Fruit fly (Drosophila melanogaster) whole organism: ENCODE measurements around the gene CG17197.

Source experiments
- CG8478 ChIP-seq: fragments of >200 bp; optimal IDR thresholded peaks from 2 replicates; lab custom pipeline; 2018; ENCODE audit warnings: inconsistent platforms
- Dll ChIP-seq: fragments of >200 bp; optimal IDR thresholded peaks from 2 replicates; lab custom pipeline; 2017
- EcR ChIP-seq, 2 experiments: fragments of >200 bp; optimal IDR thresholded peaks; 2 replicates each; lab custom pipeline; 2017; ENCODE audit warnings: missing biosample characterization in 2 of 2, missing genetic modification characterization in 2 of 2, missing genetic modification reagents in 2 of 2
- pan ChIP-seq: fragments of >200 bp; optimal IDR thresholded peaks from 2 replicates; lab custom pipeline; 2017
- psq ChIP-seq: fragments of >200 bp; optimal IDR thresholded peaks from 2 replicates; lab custom pipeline; 2017
- usp ChIP-seq: fragments of >200 bp; optimal IDR thresholded peaks from 2 replicates; lab custom pipeline; 2017; ENCODE audit warnings: missing biosample characterization, missing genetic modification characterization, mixed read lengths

Gene CG17197

DNA sequence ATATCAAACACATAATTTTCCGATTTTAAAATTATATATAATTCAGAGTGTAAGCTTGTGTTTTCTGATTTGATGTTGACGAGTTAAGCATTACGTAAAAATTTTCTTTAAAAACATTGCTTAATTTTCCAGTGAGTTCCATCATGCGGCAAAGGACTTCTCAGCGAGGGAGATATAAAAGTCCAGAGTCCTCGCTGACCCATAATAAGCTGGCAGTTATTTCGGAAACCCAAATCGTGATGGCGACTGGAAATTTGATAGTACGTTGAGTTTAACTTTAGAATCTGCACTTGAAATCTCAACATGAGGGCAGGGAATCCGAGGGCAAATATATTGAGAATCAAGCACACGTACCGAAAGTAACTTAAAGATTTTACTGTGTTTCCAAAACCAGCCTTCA, at the start of gene CG17197, which contains the start of gene CG17198:
Gene CG17197 (minus strand): TSS at position 101 of the 400 bp plus-strand sequence.
Gene CG17198 (minus strand): TSS at position 101 of the 400 bp plus-strand sequence.
- TF ChIP-seq EcR (GFP tag; optimal IDR thresholded peaks at IDR 0.05; lab: Kevin White, UChicago), result no peak

DNA sequence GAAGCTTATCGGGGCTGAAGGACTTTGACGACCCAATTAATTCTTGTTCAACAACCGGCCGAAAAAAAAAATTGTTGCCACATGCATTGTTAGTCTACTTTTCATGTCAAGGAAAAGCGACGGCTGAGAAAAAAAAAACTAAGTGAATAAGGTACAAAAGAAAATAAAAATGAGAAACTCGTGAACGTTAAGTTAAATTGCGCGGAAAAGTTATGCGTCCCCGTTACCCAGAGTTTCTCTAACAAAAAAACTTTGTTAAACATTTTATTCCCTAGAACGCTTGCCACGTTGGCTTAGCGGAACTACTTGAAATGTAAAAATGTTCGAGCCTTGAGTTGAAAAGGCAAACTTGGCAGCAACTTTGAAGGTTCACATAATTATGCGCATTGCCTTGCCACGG, 40.0 kb upstream of the CG17197 start, which contains the start of gene CG14354:
Gene CG14354 (plus strand): TSS at position 301 of the 400 bp plus-strand sequence.
- TF ChIP-seq pan (lab: Kevin White, UChicago) (no peak), usp (GFP tag; lab: Kevin White, UChicago) (no peak), CG8478 (lab: Kevin White, UChicago) (no peak), EcR (GFP tag; optimal IDR thresholded peaks at IDR 0.05; lab: Kevin White, UChicago) (no peak), Dll (no peak), psq (lab: Kevin White, UChicago) (no peak)

DNA sequence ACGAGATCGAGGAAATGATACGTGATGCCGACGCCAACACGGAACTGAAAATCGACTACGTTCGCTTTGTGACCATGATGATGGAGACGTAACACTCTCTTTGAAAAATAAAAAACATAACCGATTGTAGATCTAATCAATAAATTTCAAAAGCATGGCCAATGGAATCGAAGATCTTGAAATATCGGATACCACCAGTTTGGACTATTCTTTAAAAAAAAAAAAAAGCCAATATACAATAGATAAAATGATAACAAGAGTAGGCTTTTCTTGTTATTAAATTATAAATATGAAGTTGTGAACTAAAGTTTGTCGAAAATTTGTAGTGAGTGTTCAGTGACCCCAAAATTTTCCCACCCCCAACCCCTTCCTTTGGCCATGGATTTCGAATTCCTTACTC, 36.4 kb upstream of the CG17197 start, which contains the start of the genes Acam and CG17770:
Gene Acam (plus strand): TSS at position 301 of the 400 bp plus-strand sequence.
Gene CG17770 (plus strand): TSS at position 301 of the 400 bp plus-strand sequence.
- TF ChIP-seq usp (GFP tag; lab: Kevin White, UChicago) (no peak), Dll (no peak), EcR (GFP tag; optimal IDR thresholded peaks at IDR 0.05; lab: Kevin White, UChicago) (no peak), pan (lab: Kevin White, UChicago) (no peak), psq (lab: Kevin White, UChicago) (no peak), CG8478 (lab: Kevin White, UChicago) (no peak)

DNA sequence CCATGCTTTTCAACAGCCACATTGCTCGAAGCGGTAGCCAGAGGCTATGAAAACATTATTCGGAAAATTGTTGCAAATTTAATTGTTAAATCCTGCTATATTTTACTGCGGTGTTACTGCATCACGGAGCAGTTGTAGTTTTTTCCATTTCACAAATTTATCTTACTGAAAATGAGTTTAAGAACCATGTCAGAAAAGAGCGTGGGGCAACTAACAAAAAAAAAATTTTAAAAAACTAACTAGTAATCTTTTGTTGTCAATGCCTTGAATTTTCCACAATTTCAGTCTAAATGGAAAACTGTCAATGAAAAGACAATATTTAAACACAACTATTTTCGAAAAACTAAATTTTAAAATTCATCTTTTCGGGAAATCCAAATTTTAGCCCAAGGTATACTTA, 35.6 kb upstream of the CG17197 start, which contains the start of gene CG5024:
Gene CG5024 (plus strand): TSS at position 301 of the 400 bp plus-strand sequence.
- TF ChIP-seq usp (GFP tag; lab: Kevin White, UChicago), result no peak
- TF ChIP-seq psq (lab: Kevin White, UChicago), result no peak
- TF ChIP-seq pan (lab: Kevin White, UChicago), result no peak
- TF ChIP-seq Dll, result no peak
- no peak for TF ChIP-seq EcR (GFP tag; optimal IDR thresholded peaks at IDR 0.05; lab: Kevin White, UChicago)
- no peak for TF ChIP-seq CG8478 (lab: Kevin White, UChicago)

DNA sequence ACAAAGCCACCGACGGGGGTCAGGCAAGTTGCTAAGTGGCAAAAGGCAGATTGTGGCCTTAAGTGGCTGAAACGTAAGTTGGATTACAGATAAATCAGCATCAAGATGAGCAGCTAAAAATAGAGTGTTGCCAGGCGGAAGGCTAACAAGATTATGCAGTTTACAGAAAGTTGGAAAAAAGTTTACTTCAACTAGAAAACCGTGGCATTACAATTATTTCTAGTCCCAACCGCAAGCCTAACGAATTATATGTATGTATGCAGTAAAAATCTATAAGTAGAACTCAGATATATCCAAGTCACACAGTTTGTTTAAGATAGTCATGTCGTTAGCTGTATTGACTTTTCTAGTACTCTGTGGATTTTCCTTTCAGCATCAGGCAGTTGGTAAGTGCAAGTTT, 31.0 kb upstream of the CG17197 start, which contains the start of gene BG642167:
Gene BG642167 (plus strand): TSS at position 301 of the 400 bp plus-strand sequence.
- no peak for TF ChIP-seq usp (GFP tag; lab: Kevin White, UChicago)
- TF ChIP-seq psq (lab: Kevin White, UChicago), result no peak
- no peak for TF ChIP-seq EcR (GFP tag; optimal IDR thresholded peaks at IDR 0.05; lab: Kevin White, UChicago)
- no peak for TF ChIP-seq CG8478 (lab: Kevin White, UChicago)
- no peak for TF ChIP-seq pan (lab: Kevin White, UChicago)
- TF ChIP-seq Dll, result no peak

dm6 chr3R:25791807-25792206, 16.6 kb upstream of the CG17197 start:
- TF ChIP-seq Dll, result no peak
- TF ChIP-seq EcR (GFP tag; optimal IDR thresholded peaks at IDR 0.05; lab: Kevin White, UChicago), result no peak
- no peak for TF ChIP-seq CG8478 (lab: Kevin White, UChicago)
- TF ChIP-seq usp (GFP tag; lab: Kevin White, UChicago), result no peak
- no peak for TF ChIP-seq psq (lab: Kevin White, UChicago)
- no peak for TF ChIP-seq pan (lab: Kevin White, UChicago)

DNA sequence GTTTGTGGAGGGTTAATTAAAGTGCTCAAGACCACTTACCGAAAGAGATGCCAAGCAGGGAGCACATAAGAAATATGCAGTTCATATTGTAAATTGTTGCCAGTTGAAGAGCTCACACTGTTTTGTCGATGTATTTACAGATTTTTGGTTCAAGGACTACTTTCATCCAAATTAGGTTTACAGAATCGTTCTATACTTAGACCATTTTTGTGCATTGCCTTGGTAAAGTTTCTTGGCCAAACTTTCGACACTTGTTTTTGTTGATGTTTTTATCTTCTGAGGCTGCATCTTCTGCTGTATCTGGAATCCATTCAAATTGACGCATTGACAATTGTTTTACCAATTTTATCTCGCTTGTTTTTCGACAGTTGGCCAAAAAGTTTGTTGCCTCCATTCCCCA, 15.2 kb upstream of the CG17197 start, which contains the start of gene CG31093:
Gene CG31093 (minus strand): TSS at position 101 of the 400 bp plus-strand sequence.
- no peak for TF ChIP-seq CG8478 (lab: Kevin White, UChicago)
- no peak for TF ChIP-seq EcR (GFP tag; optimal IDR thresholded peaks at IDR 0.05; lab: Kevin White, UChicago)
- TF ChIP-seq usp (GFP tag; lab: Kevin White, UChicago), result no peak
- TF ChIP-seq Dll, result no peak
- TF ChIP-seq psq (lab: Kevin White, UChicago), result no peak
- TF ChIP-seq pan (lab: Kevin White, UChicago), result no peak

dm6 chr3R:25789355-25789754, 14.2 kb upstream of the CG17197 start, which contains the start of gene CG31380:
TSS of gene CG31380 (minus strand) at chr3R:25789455.
- no peak for TF ChIP-seq EcR (GFP tag; optimal IDR thresholded peaks at IDR 0.05; lab: Kevin White, UChicago)
- TF ChIP-seq CG8478 (lab: Kevin White, UChicago), result no peak
- no peak for TF ChIP-seq pan (lab: Kevin White, UChicago)
- TF ChIP-seq psq (lab: Kevin White, UChicago), result no peak
- TF ChIP-seq Dll, result no peak

dm6 chr3R:25787198-25787597, 12.0 kb upstream of the CG17197 start, which contains the start of gene CG4960:
TSS of gene CG4960 (minus strand) at chr3R:25787298.
- no peak for TF ChIP-seq CG8478 (lab: Kevin White, UChicago)
- TF ChIP-seq pan (lab: Kevin White, UChicago), result no peak
- TF ChIP-seq usp (GFP tag; lab: Kevin White, UChicago), result no peak
- TF ChIP-seq EcR (GFP tag; optimal IDR thresholded peaks at IDR 0.05; lab: Kevin White, UChicago), result no peak
- no peak for TF ChIP-seq Dll
- no peak for TF ChIP-seq psq (lab: Kevin White, UChicago)

DNA sequence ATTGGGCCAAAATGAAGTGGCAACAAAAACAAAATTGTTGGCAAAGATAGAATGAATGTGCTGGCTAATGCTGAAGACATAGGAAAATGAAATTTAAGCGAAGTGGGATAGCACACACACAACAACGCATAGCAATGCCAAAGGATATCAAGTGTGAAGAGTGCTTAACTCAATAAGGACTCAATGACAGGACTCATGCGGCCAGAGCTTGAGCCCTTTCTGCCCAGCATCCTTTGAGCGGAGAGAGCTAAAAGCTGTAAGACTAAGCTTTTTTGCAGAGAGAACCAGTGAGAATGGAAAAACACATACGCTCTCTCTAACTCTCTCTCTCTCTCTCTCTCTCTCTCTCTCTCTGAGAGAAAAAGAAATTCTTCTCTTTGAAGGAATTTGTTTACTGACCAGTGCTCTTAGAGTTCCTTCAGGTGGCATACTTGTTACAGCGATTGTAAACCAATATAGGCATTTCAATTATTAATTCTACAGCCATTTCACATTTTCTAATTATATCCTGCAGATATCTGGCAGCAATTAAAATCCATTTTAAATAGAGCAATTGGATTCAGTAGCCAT, 7.8 kb upstream of the CG17197 start:
- TF ChIP-seq usp (GFP tag; lab: Kevin White, UChicago) (no peak), EcR (GFP tag; optimal IDR thresholded peaks at IDR 0.05; lab: Kevin White, UChicago) (no peak), CG8478 (lab: Kevin White, UChicago) (no peak), psq (lab: Kevin White, UChicago) (no peak), Dll (no peak), pan (lab: Kevin White, UChicago) (no peak)

dm6 chr3R:25778205-25778604, 3.0 kb upstream of the CG17197 start, which contains the start of gene CG4956:
TSS of gene CG4956 (minus strand) at chr3R:25778305.
- TF ChIP-seq Dll (no peak), pan (lab: Kevin White, UChicago) (no peak), CG8478 (lab: Kevin White, UChicago) (no peak), usp (GFP tag; lab: Kevin White, UChicago) (no peak), psq (lab: Kevin White, UChicago) (no peak), EcR (GFP tag; optimal IDR thresholded peaks at IDR 0.05; lab: Kevin White, UChicago) (no peak)
